Fruit fly (Drosophila melanogaster) whole organism, prepupa: ENCODE results near the gene cmet.

ENCODE experiments used
- Blimp-1 ChIP-seq: fragments of 200-800 bp; sonication (Bioruptor generic); optimal IDR thresholded peaks from 3 replicates; lab custom pipeline; 2017; ENCODE audit warnings: missing biosample characterization, missing genetic modification characterization, mild to moderate bottlenecking, moderate library complexity, missing genetic modification reagents
- CG10631 ChIP-seq: fragments of 200-800 bp; sonication (Bioruptor generic); optimal IDR thresholded peaks from 2 replicates; lab custom pipeline; 2016; ENCODE audit warnings: missing biosample characterization, missing genetic modification characterization
- CG10669 ChIP-seq: fragments of 200-800 bp; sonication (Bioruptor generic); optimal IDR thresholded peaks from 3 replicates; lab custom pipeline; 2018; ENCODE audit warnings: missing biosample characterization, mild to moderate bottlenecking, missing genetic modification characterization, moderate library complexity
- CG11762 ChIP-seq: fragments of 200-800 bp; sonication (Bioruptor generic); optimal IDR thresholded peaks from 3 replicates; lab custom pipeline; 2016; ENCODE audit warnings: missing biosample characterization, missing genetic modification characterization; ENCODE audit not compliant: insufficient read depth
- CG11902 ChIP-seq: fragments of 200-800 bp; sonication (Bioruptor generic); optimal IDR thresholded peaks from 3 replicates; lab custom pipeline; 2016; ENCODE audit warnings: missing biosample characterization, missing genetic modification characterization
- CG15336 ChIP-seq: fragments of 200-800 bp; sonication (Bioruptor generic); IDR thresholded peaks from 2 replicates; pipeline ENCODE4 v1.3.6; 2022; ENCODE audit warnings: missing biosample characterization, missing genetic modification characterization
- CG1621 ChIP-seq: fragments of 200-800 bp; sonication (Bioruptor generic); optimal IDR thresholded peaks from 3 replicates; lab custom pipeline; 2018; ENCODE audit warnings: missing biosample characterization, mild to moderate bottlenecking, missing genetic modification characterization
- CG16779 ChIP-seq: fragments of 200-800 bp; sonication (Bioruptor generic); optimal IDR thresholded peaks from 3 replicates; lab custom pipeline; 2017; ENCODE audit warnings: missing biosample characterization, mild to moderate bottlenecking, missing genetic modification characterization
- CG3032 ChIP-seq: fragments of 200-800 bp; optimal IDR thresholded peaks from 2 replicates; lab custom pipeline; 2019; ENCODE audit warnings: missing biosample characterization, mild to moderate bottlenecking, missing genetic modification characterization, moderate library complexity
- CG31627 ChIP-seq: fragments of 200-800 bp; sonication (Bioruptor generic); optimal IDR thresholded peaks from 3 replicates; lab custom pipeline; 2016; ENCODE audit warnings: missing biosample characterization, missing genetic modification characterization
- CG32006 ChIP-seq: fragments of 200-800 bp; sonication (Bioruptor generic); optimal IDR thresholded peaks from 3 replicates; lab custom pipeline; 2017; ENCODE audit warnings: missing biosample characterization, mild to moderate bottlenecking, missing genetic modification characterization
- CG3919 ChIP-seq: fragments of 200-800 bp; sonication (Bioruptor generic); optimal IDR thresholded peaks from 3 replicates; lab custom pipeline; 2016; ENCODE audit warnings: missing biosample characterization, missing genetic modification characterization
- CG6163 ChIP-seq: fragments of 200-800 bp; sonication (Bioruptor generic); IDR thresholded peaks from 3 replicates; pipeline ENCODE4 v1.3.6; 2022; ENCODE audit warnings: missing biosample characterization, missing genetic modification characterization
- CG6276 ChIP-seq: fragments of 200-800 bp; sonication (Bioruptor generic); optimal IDR thresholded peaks from 2 replicates; lab custom pipeline; 2017; ENCODE audit warnings: missing biosample characterization, mild to moderate bottlenecking, missing genetic modification characterization
- CG6792 ChIP-seq: fragments of 200-800 bp; sonication (Bioruptor generic); optimal IDR thresholded peaks from 3 replicates; lab custom pipeline; 2016; ENCODE audit warnings: missing biosample characterization, missing genetic modification characterization
- CG6808 ChIP-seq: fragments of 200-800 bp; sonication (Bioruptor generic); optimal IDR thresholded peaks from 3 replicates; lab custom pipeline; 2017; ENCODE audit warnings: missing biosample characterization, missing genetic modification characterization, mild to moderate bottlenecking, moderate library complexity, missing genetic modification reagents
- CG7368 ChIP-seq: fragments of 200-800 bp; sonication (Bioruptor generic); optimal IDR thresholded peaks from 3 replicates; lab custom pipeline; 2016; ENCODE audit warnings: missing biosample characterization, missing genetic modification characterization
- CG8319 ChIP-seq: fragments of 200-800 bp; sonication (Bioruptor generic); optimal IDR thresholded peaks from 3 replicates; lab custom pipeline; 2016; ENCODE audit warnings: missing biosample characterization, missing genetic modification characterization
- CG8632 ChIP-seq: fragments of 200-800 bp; sonication (Bioruptor generic); optimal IDR thresholded peaks from 3 replicates; lab custom pipeline; 2016; ENCODE audit warnings: missing biosample characterization, missing genetic modification characterization
- CG9139 ChIP-seq: fragments of 200-800 bp; sonication (Bioruptor generic); optimal IDR thresholded peaks from 3 replicates; lab custom pipeline; 2017; ENCODE audit warnings: missing biosample characterization, mild to moderate bottlenecking, missing genetic modification characterization
- Eip75B ChIP-seq: fragments of 200-800 bp; sonication (Bioruptor generic); optimal IDR thresholded peaks from 3 replicates; lab custom pipeline; 2016; ENCODE audit warnings: missing biosample characterization, missing genetic modification characterization
- Eip78C ChIP-seq: fragments of 200-800 bp; sonication (Bioruptor generic); peaks from one replicate; lab custom pipeline; 2016; ENCODE audit warnings: missing biosample characterization, missing genetic modification characterization
- Eip93F ChIP-seq: fragments of 200-800 bp; sonication (Bioruptor generic); optimal IDR thresholded peaks from 2 replicates; lab custom pipeline; 2016; ENCODE audit warnings: missing biosample characterization, mild to moderate bottlenecking, missing genetic modification characterization
- Ets96B ChIP-seq: fragments of 200-800 bp; optimal IDR thresholded peaks from 2 replicates; lab custom pipeline; 2019; ENCODE audit warnings: missing biosample characterization, mild to moderate bottlenecking, missing genetic modification characterization, moderate library complexity
- Gug ChIP-seq: fragments of 200-800 bp; sonication (Bioruptor generic); IDR thresholded peaks from 2 replicates; pipeline ENCODE4 v1.3.6; 2022; ENCODE audit warnings: missing biosample characterization, missing genetic modification characterization
- Hr38 ChIP-seq: sonication (Bioruptor generic); optimal IDR thresholded peaks from 2 replicates; lab custom pipeline; 2016; ENCODE audit warnings: missing biosample characterization, missing genetic modification characterization
- Hr39 ChIP-seq: fragments of 200-800 bp; sonication (Bioruptor generic); optimal IDR thresholded peaks from 2 replicates; lab custom pipeline; 2016; ENCODE audit warnings: missing biosample characterization, missing genetic modification characterization
- Hr4 ChIP-seq: fragments of 200-800 bp; sonication (Bioruptor generic); optimal IDR thresholded peaks from 3 replicates; lab custom pipeline; 2016; ENCODE audit warnings: missing biosample characterization, missing genetic modification characterization
- Lpt ChIP-seq: fragments of 200-800 bp; sonication (Bioruptor generic); optimal IDR thresholded peaks from 3 replicates; lab custom pipeline; 2016; ENCODE audit warnings: missing biosample characterization, missing genetic modification characterization
- Met ChIP-seq: fragments of 200-800 bp; sonication (Bioruptor generic); optimal IDR thresholded peaks from 3 replicates; lab custom pipeline; 2016; ENCODE audit warnings: missing biosample characterization, missing genetic modification characterization
- Smox ChIP-seq: fragments of 200-800 bp; sonication (Bioruptor generic); optimal IDR thresholded peaks from 3 replicates; lab custom pipeline; 2016; ENCODE audit warnings: missing biosample characterization, missing genetic modification characterization
- Sox102F ChIP-seq: fragments of 200-800 bp; sonication (Bioruptor generic); optimal IDR thresholded peaks from 2 replicates; lab custom pipeline; 2016; ENCODE audit warnings: missing biosample characterization, mild to moderate bottlenecking, missing genetic modification characterization
- Sox15 ChIP-seq: fragments of 200-800 bp; sonication (Bioruptor generic); optimal IDR thresholded peaks from 3 replicates; lab custom pipeline; 2016; ENCODE audit warnings: missing biosample characterization, missing genetic modification characterization
- achi ChIP-seq: fragments of 200-800 bp; sonication (Bioruptor generic); optimal IDR thresholded peaks from 3 replicates; lab custom pipeline; 2016; ENCODE audit warnings: missing biosample characterization, missing genetic modification characterization
- acj6 ChIP-seq: fragments of 200-800 bp; sonication (Bioruptor generic); optimal IDR thresholded peaks from 3 replicates; lab custom pipeline; 2016; ENCODE audit warnings: missing biosample characterization, missing genetic modification characterization
- cyc ChIP-seq: fragments of 200-800 bp; sonication (Bioruptor generic); optimal IDR thresholded peaks from 3 replicates; lab custom pipeline; 2016; ENCODE audit warnings: missing biosample characterization, missing genetic modification characterization
- dac ChIP-seq: fragments of 200-800 bp; sonication (Bioruptor generic); optimal IDR thresholded peaks from 2 replicates; lab custom pipeline; 2017; ENCODE audit warnings: missing biosample characterization, mild to moderate bottlenecking, missing genetic modification characterization
- dsx ChIP-seq: fragments of 200-800 bp; optimal IDR thresholded peaks from 3 replicates; lab custom pipeline; 2019; ENCODE audit warnings: missing biosample characterization, mild to moderate bottlenecking, missing genetic modification characterization, moderate library complexity; ENCODE audit not compliant: poor library complexity, severe bottlenecking
- eg ChIP-seq: fragments of 200-800 bp; sonication (Bioruptor generic); IDR thresholded peaks from 3 replicates; pipeline ENCODE4 v1.3.6; 2022; ENCODE audit warnings: missing biosample characterization, missing genetic modification characterization
- esn ChIP-seq: fragments of 200-800 bp; sonication (Bioruptor generic); optimal IDR thresholded peaks from 2 replicates; lab custom pipeline; 2016; ENCODE audit warnings: missing biosample characterization, mild to moderate bottlenecking, missing genetic modification characterization, moderate library complexity
- lz ChIP-seq: fragments of 200-800 bp; sonication (Bioruptor generic); optimal IDR thresholded peaks from 3 replicates; lab custom pipeline; 2016; ENCODE audit warnings: missing biosample characterization, missing genetic modification characterization
- net ChIP-seq: fragments of 200-800 bp; sonication (Bioruptor generic); optimal IDR thresholded peaks from 3 replicates; lab custom pipeline; 2016; ENCODE audit warnings: missing biosample characterization, missing genetic modification characterization
- salr ChIP-seq, 2 experiments: fragments of 200-800 bp; sonication (Bioruptor generic); optimal IDR thresholded peaks; 3 replicates each; lab custom pipeline; 2016 to 2018; ENCODE audit warnings: missing biosample characterization in 2 of 2, missing genetic modification characterization in 2 of 2, mild to moderate bottlenecking in 1 of 2
- spab ChIP-seq: fragments of 200-800 bp; sonication (Bioruptor generic); optimal IDR thresholded peaks from 2 replicates; lab custom pipeline; 2017; ENCODE audit warnings: missing biosample characterization, mild to moderate bottlenecking, missing genetic modification characterization, missing genetic modification reagents
- svp ChIP-seq: fragments of 200-800 bp; sonication (Bioruptor generic); peaks from one replicate; lab custom pipeline; 2016; ENCODE audit warnings: missing biosample characterization, missing genetic modification characterization
- topi ChIP-seq: fragments of 200-800 bp; sonication (Bioruptor generic); optimal IDR thresholded peaks from 3 replicates; lab custom pipeline; 2016; ENCODE audit warnings: missing biosample characterization, missing genetic modification characterization
- vri ChIP-seq: fragments of 200-800 bp; sonication (Bioruptor generic); optimal IDR thresholded peaks from 3 replicates; lab custom pipeline; 2016; ENCODE audit warnings: missing biosample characterization, mild to moderate bottlenecking, missing genetic modification characterization

Gene cmet

DNA sequence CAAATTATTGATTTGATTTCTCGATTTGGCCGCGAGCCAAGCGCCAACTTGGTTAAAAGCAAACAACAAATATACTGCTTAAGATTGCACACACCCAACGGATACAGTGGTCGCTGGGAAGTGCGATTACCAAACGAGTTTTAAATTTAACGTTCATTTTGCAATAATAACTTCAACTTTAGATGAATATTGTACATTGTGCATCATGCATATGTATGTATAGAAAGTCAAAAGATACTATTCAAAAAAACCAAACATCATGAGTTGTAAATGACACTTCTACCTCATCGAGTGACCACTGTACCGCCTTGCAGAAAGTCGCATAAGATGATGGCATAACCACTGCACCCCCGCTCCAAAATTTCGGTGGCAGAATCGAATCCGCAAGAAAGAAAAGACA lies 48.0 kb downstream of the cmet start (continued):
- TF ChIP-seq Hr39 (GFP tag; lab: Kevin White, UChicago) (peak; percentile 77), CG6276 (peak; percentile 32), CG10631 (peak; percentile 55), achi (GFP tag; lab: Kevin White, UChicago) (peak; percentile 59), Hr4 (GFP tag; lab: Kevin White, UChicago) (peak; percentile 74), acj6 (GFP tag; lab: Kevin White, UChicago) (peak; percentile 52), CG6808 (GFP tag; lab: Kevin White, UChicago) (no peak), topi (peak; percentile 58), vri (GFP tag; lab: Kevin White, UChicago) (no peak), svp (GFP tag; lab: Kevin White, UChicago) (peak; percentile 80), Eip75B (GFP tag; lab: Kevin White, UChicago) (peak; percentile 34), CG11762 (GFP tag; lab: Kevin White, UChicago) (no peak), lz (GFP tag; lab: Kevin White, UChicago) (peak; percentile 68), salr (GFP tag; optimal IDR thresholded peaks at IDR 0.05; lab: Kevin White, UChicago) (no peak), CG6163 (GFP tag; lab: Robert Waterston, UW) (peak; percentile 6; the same call in 1 of the 3 replicates), CG32006 (peak; percentile 68), Hr38 (no peak), dsx (GFP tag; lab: Kevin White, UChicago) (no peak), CG11902 (GFP tag; lab: Kevin White, UChicago) (peak; percentile 41), Sox15 (GFP tag; lab: Kevin White, UChicago) (peak; percentile 33), esn (GFP tag; lab: Kevin White, UChicago) (peak; percentile 65), CG8319 (no peak), Ets96B (tag; lab: Kevin White, UChicago) (no peak), eg (GFP tag; lab: Robert Waterston, UW) (peak; percentile 58; the same call in 1 of the 3 replicates), Eip78C (peak; percentile 66)

DNA sequence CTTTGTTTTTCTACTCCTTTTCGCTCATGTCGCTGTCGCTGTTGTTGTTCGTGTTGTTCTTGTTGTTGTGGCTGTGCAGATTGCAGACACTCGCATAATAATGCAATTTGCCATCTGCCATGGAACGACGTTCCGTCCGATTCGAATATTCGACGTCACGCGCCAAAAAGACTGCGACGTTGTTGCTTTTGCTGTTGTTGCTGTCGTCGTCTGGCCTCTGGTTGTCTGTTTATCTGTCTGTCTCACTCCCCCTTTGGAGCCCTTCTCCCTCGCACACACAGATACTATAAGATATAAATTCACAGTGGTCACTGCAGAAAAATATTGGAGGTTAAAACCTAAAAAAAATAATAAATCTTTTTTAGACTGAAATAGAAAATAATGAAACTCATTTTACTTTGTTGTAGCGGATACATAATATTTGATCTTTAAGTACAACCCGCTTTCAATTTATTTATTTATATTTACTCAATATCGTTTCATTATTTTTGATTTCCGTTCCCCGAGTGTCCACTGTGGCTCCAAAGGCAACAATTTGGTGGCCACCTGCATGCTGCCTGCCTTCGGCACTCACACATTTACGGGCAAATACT lies 49.3 kb downstream of the cmet start:
- peak; percentile 22 for TF ChIP-seq Eip93F (GFP tag; lab: Kevin White, UChicago)
- peak; percentile 90 for TF ChIP-seq esn (GFP tag; lab: Kevin White, UChicago)
- TF ChIP-seq CG6808 (GFP tag; lab: Kevin White, UChicago), result peak; percentile 80
- TF ChIP-seq dac (GFP tag; lab: Kevin White, UChicago), result peak; percentile 33
- peak; percentile 97 for TF ChIP-seq Eip78C
- peak; percentile 7 to 88 for TF ChIP-seq salr (GFP tag; optimal IDR thresholded peaks at IDR 0.05; lab: Kevin White, UChicago)
- TF ChIP-seq CG7368, result peak; percentile 64
- TF ChIP-seq Sox102F (GFP tag; lab: Kevin White, UChicago), result peak; percentile 86
- TF ChIP-seq CG8632 (GFP tag; lab: Kevin White, UChicago), result peak; percentile 83
- peak; percentile 45 for TF ChIP-seq CG9139 (GFP tag; lab: Kevin White, UChicago)
- peak; percentile 83 for TF ChIP-seq cyc (GFP tag; lab: Kevin White, UChicago)
- peak; percentile 82 for TF ChIP-seq CG31627 (GFP tag; lab: Kevin White, UChicago)
- TF ChIP-seq CG15336 (GFP tag; lab: Robert Waterston, UW), result peak; percentile 82
- TF ChIP-seq CG6792, result peak; percentile 85
- peak; percentile 83 for TF ChIP-seq achi (GFP tag; lab: Kevin White, UChicago)
- peak; percentile 84 for TF ChIP-seq topi
- peak; percentile 80 for TF ChIP-seq Hr4 (GFP tag; lab: Kevin White, UChicago)
- TF ChIP-seq Lpt, result peak; percentile 67
- peak; percentile 84 for TF ChIP-seq CG32006
- TF ChIP-seq CG3032, result peak; percentile 89
- peak; percentile 75 for TF ChIP-seq Hr39 (GFP tag; lab: Kevin White, UChicago)
- no peak for TF ChIP-seq Hr38
- TF ChIP-seq Met (GFP tag; lab: Kevin White, UChicago), result peak; percentile 88
- peak; percentile 86 for TF ChIP-seq Smox (GFP tag; lab: Kevin White, UChicago)
- peak; percentile 11 for TF ChIP-seq CG16779 (tag; lab: Kevin White, UChicago)
- TF ChIP-seq dsx (GFP tag; lab: Kevin White, UChicago), result peak; percentile 84
- TF ChIP-seq spab, result peak; percentile 76
- TF ChIP-seq CG10669 (GFP tag; lab: Kevin White, UChicago), result peak; percentile 79
- TF ChIP-seq vri (GFP tag; lab: Kevin White, UChicago), result peak; percentile 77
- peak; percentile 66 for TF ChIP-seq CG1621 (tag; lab: Kevin White, UChicago)
- peak; percentile 63 for TF ChIP-seq Blimp-1 (GFP tag; lab: Kevin White, UChicago)
- peak; percentile 59 for TF ChIP-seq Sox15 (GFP tag; lab: Kevin White, UChicago)
- TF ChIP-seq CG3919, result peak; percentile 88
- peak; percentile 81 for TF ChIP-seq net
- TF ChIP-seq Gug (GFP tag; lab: Robert Waterston, UW), result peak; percentile 62; the same call in 1 of the 2 replicates
- peak; percentile 53 for TF ChIP-seq CG6276
